Fruit fly (Drosophila melanogaster) whole organism, embryonic: ENCODE measurements around the gene CG14657.

Experiments used
- ATbp ChIP-seq: fragments of 200-800 bp; sonication (Bioruptor generic); optimal IDR thresholded peaks from 2 replicates; lab custom pipeline; 2017; ENCODE audit warnings: missing biosample characterization, mild to moderate bottlenecking, missing genetic modification characterization, missing genetic modification reagents
- B-H1 ChIP-seq: fragments of 200-800 bp; sonication (Bioruptor generic); IDR thresholded peaks from 3 replicates; pipeline ENCODE4 v1.3.6; 2022; ENCODE audit warnings: missing biosample characterization, missing genetic modification characterization
- CG10431 ChIP-seq: fragments of 200-800 bp; sonication (Bioruptor generic); optimal IDR thresholded peaks from 3 replicates; lab custom pipeline; 2018; ENCODE audit warnings: missing biosample characterization, mild to moderate bottlenecking, missing genetic modification characterization
- CG10462 ChIP-seq: fragments of 200-800 bp; sonication (Bioruptor generic); optimal IDR thresholded peaks from 2 replicates; lab custom pipeline; 2016; ENCODE audit warnings: missing biosample characterization, missing genetic modification characterization
- CG10979 ChIP-seq: fragments of 200-800 bp; sonication (Bioruptor generic); optimal IDR thresholded peaks from 2 replicates; lab custom pipeline; 2018; ENCODE audit warnings: missing biosample characterization, mild to moderate bottlenecking, missing genetic modification characterization, moderate library complexity
- CG11504 ChIP-seq: fragments of 200-800 bp; sonication (Bioruptor generic); optimal IDR thresholded peaks from 3 replicates; lab custom pipeline; 2019; ENCODE audit warnings: missing biosample characterization, mild to moderate bottlenecking, missing genetic modification characterization, moderate library complexity
- CG12219 ChIP-seq: fragments of 200-800 bp; sonication (Bioruptor generic); optimal IDR thresholded peaks from 3 replicates; lab custom pipeline; 2018; ENCODE audit warnings: missing biosample characterization, mild to moderate bottlenecking, missing genetic modification characterization
- CG12942 ChIP-seq: fragments of 200-800 bp; sonication (Bioruptor generic); optimal IDR thresholded peaks from 3 replicates; lab custom pipeline; 2016; ENCODE audit warnings: missing biosample characterization, missing genetic modification characterization
- CG16779 ChIP-seq: fragments of 200-800 bp; sonication (Bioruptor generic); IDR thresholded peaks from 2 replicates; pipeline ENCODE4 v1.3.6; 2022; ENCODE audit warnings: missing biosample characterization, missing genetic modification characterization
- CG16813 ChIP-seq: fragments of 200-800 bp; sonication (Bioruptor generic); IDR thresholded peaks from 3 replicates; pipeline ENCODE4 v1.3.6; 2022; ENCODE audit warnings: missing biosample characterization, missing genetic modification characterization; ENCODE audit not compliant: partially characterized antibody
- CG17186 ChIP-seq: fragments of 200-800 bp; sonication (Bioruptor generic); optimal IDR thresholded peaks from 3 replicates; lab custom pipeline; 2017; ENCODE audit warnings: missing biosample characterization, missing genetic modification reagents, missing genetic modification characterization
- CG2202 ChIP-seq: fragments of 200-800 bp; sonication (Bioruptor generic); optimal IDR thresholded peaks from 2 replicates; lab custom pipeline; 2018; ENCODE audit warnings: missing biosample characterization, mild to moderate bottlenecking, missing genetic modification characterization
- CG33213 ChIP-seq: fragments of 200-800 bp; sonication (Bioruptor generic); optimal IDR thresholded peaks from 3 replicates; lab custom pipeline; 2016; ENCODE audit warnings: missing biosample characterization, missing genetic modification characterization
- CG34422 ChIP-seq: fragments of 200-800 bp; sonication (Bioruptor generic); IDR thresholded peaks from 3 replicates; pipeline ENCODE4 v1.3.6; 2022; ENCODE audit warnings: missing biosample characterization, missing genetic modification characterization
- CG5180 ChIP-seq: fragments of 200-800 bp; sonication (Bioruptor generic); optimal IDR thresholded peaks from 3 replicates; lab custom pipeline; 2017; ENCODE audit warnings: missing biosample characterization, missing genetic modification characterization, mild to moderate bottlenecking, moderate library complexity, missing genetic modification reagents
- CG6272 ChIP-seq: fragments of 200-800 bp; sonication (Bioruptor generic); IDR thresholded peaks from 2 replicates; pipeline ENCODE4 v1.3.6; 2022; ENCODE audit warnings: missing biosample characterization, missing genetic modification characterization
- CG6654 ChIP-seq: fragments of 200-800 bp; sonication (Bioruptor generic); optimal IDR thresholded peaks from 2 replicates; lab custom pipeline; 2017; ENCODE audit warnings: missing biosample characterization, mild to moderate bottlenecking, missing genetic modification characterization
- CG6854 ChIP-seq: fragments of 200-800 bp; sonication (Bioruptor generic); optimal IDR thresholded peaks from 3 replicates; lab custom pipeline; 2017; ENCODE audit warnings: missing biosample characterization, mild to moderate bottlenecking, missing genetic modification characterization
- CG7928 ChIP-seq: fragments of 200-800 bp; sonication (Bioruptor generic); optimal IDR thresholded peaks from 2 replicates; lab custom pipeline; 2017; ENCODE audit warnings: missing biosample characterization, mild to moderate bottlenecking, missing genetic modification characterization
- CG8924 ChIP-seq: fragments of 200-800 bp; optimal IDR thresholded peaks from 3 replicates; lab custom pipeline; 2019; ENCODE audit warnings: missing biosample characterization, mild to moderate bottlenecking, missing genetic modification characterization, moderate library complexity
- Dad ChIP-seq: fragments of 200-800 bp; sonication (Bioruptor generic); optimal IDR thresholded peaks from 3 replicates; lab custom pipeline; 2016; ENCODE audit warnings: missing biosample characterization, missing genetic modification characterization
- Dip3 ChIP-seq: fragments of 200-800 bp; sonication (Bioruptor generic); optimal IDR thresholded peaks from 3 replicates; lab custom pipeline; 2016; ENCODE audit warnings: missing biosample characterization, missing genetic modification characterization
- HLH54F ChIP-seq: fragments of 200-800 bp; sonication (Bioruptor generic); optimal IDR thresholded peaks from 3 replicates; lab custom pipeline; 2016; ENCODE audit warnings: missing biosample characterization, missing genetic modification characterization
- Hr39 ChIP-seq: fragments of >200 bp; optimal IDR thresholded peaks from 2 replicates; lab custom pipeline; 2017
- NC2α ChIP-seq: fragments of 200-800 bp; sonication (Bioruptor generic); optimal IDR thresholded peaks from 2 replicates; lab custom pipeline; 2016; ENCODE audit warnings: missing biosample characterization, missing genetic modification characterization
- NFAT ChIP-seq: fragments of 200-800 bp; sonication (Bioruptor generic); IDR thresholded peaks from 2 replicates; pipeline ENCODE4 v1.3.6; 2022; ENCODE audit warnings: missing biosample characterization, missing genetic modification characterization
- Pdp1 ChIP-seq, 2 experiments: fragments of 200-800 bp; sonication (Bioruptor generic); optimal IDR thresholded peaks; 3 replicates each; lab custom pipeline; 2016; ENCODE audit warnings: missing biosample characterization in 2 of 2, missing genetic modification characterization in 2 of 2, mild to moderate bottlenecking in 1 of 2, moderate library complexity in 1 of 2
- Scr ChIP-seq: fragments of 200-800 bp; sonication (Bioruptor generic); IDR thresholded peaks from 2 replicates; pipeline ENCODE4 v1.3.6; 2022; ENCODE audit warnings: missing biosample characterization, missing genetic modification characterization; ENCODE audit not compliant: partially characterized antibody
- ab ChIP-seq: fragments of 200-800 bp; sonication (Bioruptor generic); optimal IDR thresholded peaks from 2 replicates; lab custom pipeline; 2016; ENCODE audit warnings: missing biosample characterization, missing genetic modification characterization
- bcd ChIP-seq: fragments of 200-800 bp; sonication (Bioruptor generic); optimal IDR thresholded peaks from 2 replicates; lab custom pipeline; 2017; ENCODE audit warnings: missing biosample characterization, mild to moderate bottlenecking, missing genetic modification characterization
- bigmax ChIP-seq: fragments of 200-800 bp; sonication (Bioruptor generic); optimal IDR thresholded peaks from 2 replicates; lab custom pipeline; 2018; ENCODE audit warnings: missing biosample characterization, mild to moderate bottlenecking, missing genetic modification characterization
- cad ChIP-seq: fragments of >200 bp; optimal IDR thresholded peaks from 2 replicates; lab custom pipeline; 2017; ENCODE audit warnings: missing biosample characterization, missing genetic modification characterization
- chn ChIP-seq: fragments of 200-800 bp; sonication (Bioruptor generic); optimal IDR thresholded peaks from 2 replicates; lab custom pipeline; 2016; ENCODE audit warnings: missing biosample characterization, missing genetic modification characterization
- cwo ChIP-seq: fragments of 200-800 bp; sonication (Bioruptor generic); optimal IDR thresholded peaks from 3 replicates; lab custom pipeline; 2017; ENCODE audit warnings: missing biosample characterization, missing genetic modification characterization, mild to moderate bottlenecking, moderate library complexity, missing genetic modification reagents
- dm ChIP-seq: fragments of 200-800 bp; sonication (Bioruptor generic); optimal IDR thresholded peaks from 3 replicates; lab custom pipeline; 2016; ENCODE audit warnings: missing biosample characterization, missing genetic modification characterization
- dysf ChIP-seq: fragments of 200-800 bp; sonication (Bioruptor generic); IDR thresholded peaks from 3 replicates; pipeline ENCODE4 v1.3.6; 2022; ENCODE audit warnings: missing biosample characterization, missing genetic modification characterization
- ems ChIP-seq: fragments of 200-800 bp; sonication (Bioruptor generic); optimal IDR thresholded peaks from 3 replicates; lab custom pipeline; 2016; ENCODE audit warnings: missing biosample characterization, missing genetic modification characterization
- eve ChIP-seq, 2 experiments: fragments of >200 bp; optimal IDR thresholded peaks; 2 replicates each; lab custom pipeline; 2017; ENCODE audit warnings: missing biosample characterization in 2 of 2, missing genetic modification characterization in 2 of 2
- gce ChIP-seq: fragments of 200-800 bp; sonication (Bioruptor generic); IDR thresholded peaks from 3 replicates; pipeline ENCODE4 v1.3.6; 2022; ENCODE audit warnings: missing biosample characterization, missing genetic modification characterization
- gfzf ChIP-seq: fragments of 200-800 bp; sonication (Bioruptor generic); optimal IDR thresholded peaks from 2 replicates; lab custom pipeline; 2016; ENCODE audit warnings: missing biosample characterization, mild to moderate bottlenecking, missing genetic modification characterization, moderate library complexity
- hbn ChIP-seq: fragments of 200-800 bp; sonication (Bioruptor generic); IDR thresholded peaks from 2 replicates; pipeline ENCODE4 v1.3.6; 2022; ENCODE audit warnings: missing biosample characterization, missing genetic modification characterization; ENCODE audit not compliant: partially characterized antibody
- jumu ChIP-seq: fragments of 200-800 bp; sonication (Bioruptor generic); optimal IDR thresholded peaks from 3 replicates; lab custom pipeline; 2016; ENCODE audit warnings: missing biosample characterization, missing genetic modification characterization
- kni ChIP-seq: fragments of 200-800 bp; sonication (Bioruptor generic); optimal IDR thresholded peaks from 3 replicates; lab custom pipeline; 2017; ENCODE audit warnings: mild to moderate bottlenecking, missing biosample characterization, missing genetic modification reagents, missing genetic modification characterization
- sd ChIP-seq: fragments of 200-800 bp; sonication (Bioruptor generic); optimal IDR thresholded peaks from 3 replicates; lab custom pipeline; 2018; ENCODE audit warnings: missing biosample characterization, mild to moderate bottlenecking, missing genetic modification characterization, moderate library complexity
- seq ChIP-seq: fragments of 200-800 bp; sonication (Bioruptor generic); IDR thresholded peaks from 2 replicates; pipeline ENCODE4 v1.3.6; 2022; ENCODE audit warnings: missing biosample characterization, missing genetic modification characterization
- stc ChIP-seq: fragments of 200-800 bp; sonication (Bioruptor generic); IDR thresholded peaks from 2 replicates; pipeline ENCODE4 v1.3.6; 2022; ENCODE audit warnings: missing biosample characterization, missing genetic modification characterization
- tll ChIP-seq, 2 experiments: fragments of 200-800 bp in 1 of 2; fragments of >200 bp in 1 of 2; sonication (Bioruptor generic) in 1 of 2; optimal IDR thresholded peaks; 2 replicates each; lab custom pipeline; 2017 to 2019; ENCODE audit warnings: missing biosample characterization in 2 of 2, missing genetic modification characterization in 2 of 2, mild to moderate bottlenecking in 1 of 2, moderate library complexity in 1 of 2
- unpg ChIP-seq: fragments of 200-800 bp; sonication (Bioruptor generic); optimal IDR thresholded peaks from 3 replicates; lab custom pipeline; 2018; ENCODE audit warnings: missing biosample characterization, mild to moderate bottlenecking, missing genetic modification characterization, moderate library complexity
- vfl ChIP-seq: fragments of 200-800 bp; sonication (Bioruptor generic); optimal IDR thresholded peaks from 2 replicates; lab custom pipeline; 2016; ENCODE audit warnings: missing biosample characterization, missing genetic modification characterization
- zfh1 ChIP-seq: fragments of 200-800 bp; sonication (Bioruptor generic); IDR thresholded peaks from 3 replicates; pipeline ENCODE4 v1.3.6; 2022; ENCODE audit warnings: missing biosample characterization, missing genetic modification characterization

Gene CG14657

dm6 chr3R:4813172-4813716, 8.0 kb downstream of the CG14657 start (continued):
- no peak for TF ChIP-seq Dip3 (GFP tag; lab: Kevin White, UChicago)
- TF ChIP-seq B-H1 (GFP tag; lab: Robert Waterston, UW): peak; percentile 37; the same call in 1 of the 3 replicates
- TF ChIP-seq Dad (GFP tag; lab: Kevin White, UChicago): peak; percentile 5
- TF ChIP-seq Hr39 (lab: Kevin White, UChicago): no peak
- TF ChIP-seq dysf (GFP tag; lab: Robert Waterston, UW): peak; percentile 63; the same call in 2 of the 3 replicates
- TF ChIP-seq HLH54F (GFP tag; lab: Kevin White, UChicago): peak; percentile 12
- peak; percentile 51 for TF ChIP-seq bcd (GFP tag; lab: Kevin White, UChicago)
- peak; percentile 68 for TF ChIP-seq CG6854
- peak; percentile 86 for TF ChIP-seq ATbp (GFP tag; lab: Kevin White, UChicago)
- TF ChIP-seq CG17186 (GFP tag; lab: Kevin White, UChicago): no peak
- TF ChIP-seq seq: peak; percentile 46; the same call in 1 of the 2 replicates
- no peak for TF ChIP-seq cwo (GFP tag; lab: Kevin White, UChicago)
- peak; percentile 5 for TF ChIP-seq dm (GFP tag; lab: Kevin White, UChicago)
- no peak for TF ChIP-seq jumu (GFP tag; lab: Kevin White, UChicago)
- TF ChIP-seq CG7928 (GFP tag; lab: Kevin White, UChicago): no peak
- peak; percentile 38; the same call in 1 of the 2 replicates for TF ChIP-seq NFAT
- TF ChIP-seq hbn (GFP tag; lab: Robert Waterston, UW): peak; percentile 47; the same call in 1 of the 2 replicates
- TF ChIP-seq Pdp1 (GFP tag; optimal IDR thresholded peaks at IDR 0.05; lab: Kevin White, UChicago): peak in 1 of 2 experiments; percentile 60
- no peak for TF ChIP-seq ab (GFP tag; lab: Kevin White, UChicago)
- no peak for TF ChIP-seq CG11504 (tag; lab: Kevin White, UChicago)
- TF ChIP-seq CG6272: peak; percentile 69; the same call in 1 of the 2 replicates
- no peak for TF ChIP-seq CG6654 (GFP tag; lab: Kevin White, UChicago)
- peak; percentile 86 for TF ChIP-seq CG2202 (tag; lab: Kevin White, UChicago)
- peak; percentile 72 for TF ChIP-seq Scr (GFP tag; lab: Robert Waterston, UW)
- peak; percentile 79 for TF ChIP-seq CG16813 (GFP tag; lab: Robert Waterston, UW)
- TF ChIP-seq unpg: peak; percentile 68
- TF ChIP-seq vfl: no peak
- peak; percentile 68; the same call in 1 of the 3 replicates for TF ChIP-seq gce (GFP tag; lab: Robert Waterston, UW)
- TF ChIP-seq CG10431 (GFP tag; lab: Kevin White, UChicago): peak; percentile 84
- no peak for TF ChIP-seq CG10462 (GFP tag; lab: Kevin White, UChicago)
- TF ChIP-seq tll (GFP tag; optimal IDR thresholded peaks at IDR 0.05; lab: Kevin White, UChicago): peak in 1 of 2 experiments; percentile 64
- TF ChIP-seq CG5180 (GFP tag; lab: Kevin White, UChicago): no peak
- no peak for TF ChIP-seq eve (GFP tag; optimal IDR thresholded peaks at IDR 0.05; lab: Kevin White, UChicago)
- peak; percentile 26 for TF ChIP-seq CG12942 (GFP tag; lab: Kevin White, UChicago)
- TF ChIP-seq CG33213 (GFP tag; lab: Kevin White, UChicago): peak; percentile 43
- no peak for TF ChIP-seq ems (GFP tag; lab: Kevin White, UChicago)
- TF ChIP-seq CG16779 (GFP tag; lab: Robert Waterston, UW): 0 out of 2 replicates have a peak, but pooled peaks have one; percentile 5
- peak; percentile 49 for TF ChIP-seq CG10979 (tag; lab: Kevin White, UChicago)
- TF ChIP-seq gfzf: no peak
- TF ChIP-seq sd (tag; lab: Kevin White, UChicago): peak; percentile 32
- peak; percentile 71 for TF ChIP-seq CG12219
- peak; percentile 87 for TF ChIP-seq kni (GFP tag; lab: Kevin White, UChicago)
- TF ChIP-seq CG34422 (GFP tag; lab: Robert Waterston, UW): peak; percentile 79
- TF ChIP-seq stc (GFP tag; lab: Robert Waterston, UW): peak; percentile 48; the same call in 1 of the 2 replicates
- TF ChIP-seq bigmax (GFP tag; lab: Kevin White, UChicago): no peak
- no peak for TF ChIP-seq chn (GFP tag; lab: Kevin White, UChicago)
- no peak for TF ChIP-seq cad (GFP tag; lab: Kevin White, UChicago)
- no peak for TF ChIP-seq NC2α (GFP tag; lab: Kevin White, UChicago)
- peak; percentile 67 for TF ChIP-seq CG8924 (tag; lab: Kevin White, UChicago)
- peak; percentile 77 for TF ChIP-seq zfh1 (GFP tag; lab: Robert Waterston, UW)
